Worm (Caenorhabditis elegans) whole organism, L1 larva: Measurements from ENCODE around the gene cest-9.2.

Experiments
- C16A3.4 ChIP-seq: fragments of 150-350 bp; optimal IDR thresholded peaks from 2 replicates; lab custom pipeline; 2014; ENCODE audit warnings: missing biosample characterization, missing genetic modification characterization
- C34B4.2 ChIP-seq: sonication (generic microtip); optimal IDR thresholded peaks from 2 replicates; lab custom pipeline; 2017; ENCODE audit warnings: mild to moderate bottlenecking, missing genetic modification characterization, missing compliant biosample characterization
- F16B12.6 ChIP-seq: fragments of 150-350 bp; optimal IDR thresholded peaks from 2 replicates; lab custom pipeline; 2014; ENCODE audit warnings: missing biosample characterization, missing genetic modification characterization
- Y116A8C.19 ChIP-seq: sonication (generic microtip); optimal IDR thresholded peaks from 2 replicates; lab custom pipeline; 2016; ENCODE audit warnings: missing compliant biosample characterization, missing genetic modification characterization, borderline replicate concordance
- alr-1 ChIP-seq: fragments of 200-800 bp; sonication (Bioruptor generic); optimal IDR thresholded peaks from 2 replicates; lab custom pipeline; 2018; ENCODE audit warnings: borderline replicate concordance, mild to moderate bottlenecking, missing genetic modification characterization, missing compliant biosample characterization
- aly-2 ChIP-seq: fragments of 150-350 bp; optimal IDR thresholded peaks from 2 replicates; lab custom pipeline; 2014; ENCODE audit warnings: missing biosample characterization, missing genetic modification characterization
- blmp-1 ChIP-seq: fragments of 150-350 bp; optimal IDR thresholded peaks from 2 replicates; lab custom pipeline; 2014; ENCODE audit warnings: missing biosample characterization, missing genetic modification characterization
- ceh-63 ChIP-seq: fragments of 200-800 bp; sonication (Bioruptor generic); optimal IDR thresholded peaks from 2 replicates; lab custom pipeline; 2018; ENCODE audit warnings: mild to moderate bottlenecking, missing genetic modification characterization, missing compliant biosample characterization
- ceh-8 ChIP-seq: fragments of 200-800 bp; sonication (Bioruptor generic); optimal IDR thresholded peaks from 2 replicates; lab custom pipeline; 2018; ENCODE audit warnings: mild to moderate bottlenecking, missing genetic modification characterization, moderate library complexity, missing compliant biosample characterization
- dsc-1 ChIP-seq: sonication (generic microtip); optimal IDR thresholded peaks from 2 replicates; lab custom pipeline; 2016; ENCODE audit warnings: mild to moderate bottlenecking, missing genetic modification characterization, missing compliant biosample characterization
- efl-1 ChIP-seq, 4 experiments: fragments of 150-350 bp; optimal IDR thresholded peaks in 3 of 4; peaks in 1 of 4; 1 replicate in 1 of 4; 2 replicates in 3 of 4; lab custom pipeline; 2014; ENCODE audit warnings: missing biosample characterization in 2 of 4, missing genetic modification characterization in 2 of 4, missing genetic modification reagents in 2 of 4
- egl-13 ChIP-seq: sonication (generic microtip); optimal IDR thresholded peaks from 2 replicates; lab custom pipeline; 2016; ENCODE audit warnings: missing genotype, missing genetic modification reagents, missing genetic modification characterization, missing compliant biosample characterization
- elt-2 ChIP-seq: sonication (generic microtip); optimal IDR thresholded peaks from 2 replicates; lab custom pipeline; 2016; ENCODE audit warnings: missing genetic modification characterization, mild to moderate bottlenecking, inconsistent platforms, missing compliant biosample characterization, missing genetic modification reagents
- elt-3 ChIP-seq, 6 experiments: fragments of 150-350 bp in 1 of 6; sonication (generic microtip); optimal IDR thresholded peaks; 2 replicates each; lab custom pipeline; 2017 to 2018; ENCODE audit warnings: missing biosample characterization in 6 of 6, missing genetic modification characterization in 6 of 6, inconsistent platforms in 1 of 6
- fkh-10 ChIP-seq: sonication (generic microtip); optimal IDR thresholded peaks from 2 replicates; lab custom pipeline; 2017; ENCODE audit warnings: missing biosample characterization, missing genetic modification reagents, missing genetic modification characterization
- fkh-8 ChIP-seq: sonication (generic microtip); optimal IDR thresholded peaks from 2 replicates; lab custom pipeline; 2016; ENCODE audit warnings: mild to moderate bottlenecking, missing genetic modification characterization, missing compliant biosample characterization
- grh-1 ChIP-seq: fragments of 200-800 bp; sonication (Bioruptor generic); IDR thresholded peaks from 2 replicates; pipeline ENCODE4 v1.3.6; 2022; ENCODE audit warnings: missing genetic modification reagents, missing genetic modification characterization, missing compliant biosample characterization
- hlh-4 ChIP-seq: sonication (generic microtip); optimal IDR thresholded peaks from 2 replicates; lab custom pipeline; 2016; ENCODE audit warnings: mild to moderate bottlenecking, missing genetic modification characterization, missing compliant biosample characterization
- hpl-2 ChIP-seq: fragments of 150-350 bp; optimal IDR thresholded peaks from 2 replicates; lab custom pipeline; 2014; ENCODE audit warnings: missing biosample characterization, missing genetic modification reagents, missing genetic modification characterization
- irx-1 ChIP-seq: sonication (generic microtip); optimal IDR thresholded peaks from 2 replicates; lab custom pipeline; 2016; ENCODE audit warnings: missing genetic modification characterization, missing compliant biosample characterization
- jun-1 ChIP-seq: fragments of 150-350 bp; optimal IDR thresholded peaks from 2 replicates; lab custom pipeline; 2014; ENCODE audit warnings: missing biosample characterization, missing genetic modification reagents, missing genetic modification characterization
- lin-13 ChIP-seq: fragments of 150-350 bp; optimal IDR thresholded peaks from 2 replicates; lab custom pipeline; 2014; ENCODE audit warnings: missing biosample characterization, missing genetic modification reagents, missing genetic modification characterization
- lin-14 ChIP-seq: fragments of 200-800 bp; sonication (Bioruptor generic); optimal IDR thresholded peaks from 2 replicates; lab custom pipeline; 2018; ENCODE audit warnings: mild to moderate bottlenecking, missing genetic modification characterization, moderate library complexity, missing compliant biosample characterization
- lsy-2 ChIP-seq, 2 experiments: fragments of 150-350 bp; optimal IDR thresholded peaks; 2 replicates each; lab custom pipeline; 2014; ENCODE audit warnings: missing biosample characterization in 2 of 2, missing genetic modification characterization in 2 of 2
- mdl-1 ChIP-seq, 2 experiments: fragments of 150-350 bp; optimal IDR thresholded peaks; 2 replicates each; lab custom pipeline; 2014 to 2017; ENCODE audit warnings: missing biosample characterization in 2 of 2, missing genetic modification characterization in 2 of 2, inconsistent platforms in 1 of 2
- mef-2 ChIP-seq: fragments of 150-350 bp; optimal IDR thresholded peaks from 2 replicates; lab custom pipeline; 2014; ENCODE audit warnings: missing biosample characterization, missing genetic modification characterization
- mep-1 ChIP-seq: fragments of 150-350 bp; optimal IDR thresholded peaks from 2 replicates; lab custom pipeline; 2014; ENCODE audit warnings: missing biosample characterization, missing genetic modification characterization
- nhr-12 ChIP-seq: sonication (generic microtip); optimal IDR thresholded peaks from 2 replicates; lab custom pipeline; 2017; ENCODE audit warnings: missing biosample characterization, missing genetic modification characterization
- nhr-19 ChIP-seq: fragments of 200-800 bp; sonication (Bioruptor generic); conservative IDR thresholded peaks from 2 replicates; pipeline ENCODE4 v1.3.6; 2022; ENCODE audit warnings: missing genetic modification characterization, missing compliant biosample characterization
- nhr-237 ChIP-seq: fragments of 150-350 bp; optimal IDR thresholded peaks from 2 replicates; lab custom pipeline; 2014; ENCODE audit warnings: missing biosample characterization, missing genetic modification characterization
- nhr-71 ChIP-seq: sonication (generic microtip); optimal IDR thresholded peaks from 2 replicates; lab custom pipeline; 2016; ENCODE audit warnings: mild to moderate bottlenecking, missing genetic modification characterization, moderate library complexity, missing compliant biosample characterization
- nhr-76 ChIP-seq: sonication (generic microtip); optimal IDR thresholded peaks from 2 replicates; lab custom pipeline; 2017; ENCODE audit warnings: missing biosample characterization, missing genetic modification characterization
- nhr-77 ChIP-seq: fragments of 150-350 bp; optimal IDR thresholded peaks from 2 replicates; lab custom pipeline; 2014; ENCODE audit warnings: missing biosample characterization, missing genetic modification characterization
- nhr-85 ChIP-seq: sonication (generic microtip); peaks from one replicate; lab custom pipeline; 2016; ENCODE audit warnings: missing genetic modification characterization, inconsistent platforms, missing compliant biosample characterization
- pag-3 ChIP-seq: sonication (generic microtip); optimal IDR thresholded peaks from 2 replicates; lab custom pipeline; 2017; ENCODE audit warnings: missing genetic modification characterization, mild to moderate bottlenecking, missing compliant biosample characterization, antibody characterized with exemption, borderline replicate concordance; ENCODE audit not compliant: insufficient read depth
- pqm-1 ChIP-seq: sonication (generic microtip); optimal IDR thresholded peaks from 3 replicates; lab custom pipeline; 2017; ENCODE audit warnings: missing biosample characterization, missing genetic modification characterization
- snpc-4 ChIP-seq: fragments of 150-350 bp; optimal IDR thresholded peaks from 2 replicates; lab custom pipeline; 2014; ENCODE audit warnings: missing biosample characterization, missing genetic modification characterization
- sptf-1 ChIP-seq: fragments of 150-350 bp; optimal IDR thresholded peaks from 2 replicates; lab custom pipeline; 2014; ENCODE audit warnings: missing biosample characterization, missing genetic modification characterization
- swsn-7 ChIP-seq: sonication (generic microtip); optimal IDR thresholded peaks from 2 replicates; lab custom pipeline; 2016; ENCODE audit warnings: missing genetic modification characterization, missing compliant biosample characterization
- tbx-2 ChIP-seq: sonication (generic microtip); optimal IDR thresholded peaks from 2 replicates; lab custom pipeline; 2016; ENCODE audit warnings: missing genetic modification characterization, missing compliant biosample characterization
- tlp-1 ChIP-seq: fragments of 150-350 bp; optimal IDR thresholded peaks from 2 replicates; lab custom pipeline; 2014; ENCODE audit warnings: missing biosample characterization, missing genetic modification characterization
- unc-62 ChIP-seq: fragments of 150-350 bp; optimal IDR thresholded peaks from 2 replicates; lab custom pipeline; 2014; ENCODE audit warnings: missing biosample characterization, missing genetic modification reagents, missing genetic modification characterization
- unc-98 ChIP-seq: fragments of 200-800 bp; sonication (Bioruptor generic); IDR thresholded peaks from 2 replicates; pipeline ENCODE4 v1.3.6; 2022; ENCODE audit warnings: missing genetic modification characterization, missing compliant biosample characterization
- vab-15 ChIP-seq: sonication (generic microtip); optimal IDR thresholded peaks from 2 replicates; lab custom pipeline; 2017; ENCODE audit warnings: missing genotype, mild to moderate bottlenecking, missing genetic modification characterization, missing compliant biosample characterization
- zip-4 ChIP-seq: fragments of 200-800 bp; sonication (Bioruptor generic); optimal IDR thresholded peaks from 2 replicates; lab custom pipeline; 2018; ENCODE audit warnings: mild to moderate bottlenecking, missing genetic modification characterization, moderate library complexity, missing compliant biosample characterization
- ztf-4 ChIP-seq: fragments of 150-350 bp; optimal IDR thresholded peaks from 2 replicates; lab custom pipeline; 2014; ENCODE audit warnings: missing biosample characterization, missing genetic modification characterization

cest-9.2 gene

DNA sequence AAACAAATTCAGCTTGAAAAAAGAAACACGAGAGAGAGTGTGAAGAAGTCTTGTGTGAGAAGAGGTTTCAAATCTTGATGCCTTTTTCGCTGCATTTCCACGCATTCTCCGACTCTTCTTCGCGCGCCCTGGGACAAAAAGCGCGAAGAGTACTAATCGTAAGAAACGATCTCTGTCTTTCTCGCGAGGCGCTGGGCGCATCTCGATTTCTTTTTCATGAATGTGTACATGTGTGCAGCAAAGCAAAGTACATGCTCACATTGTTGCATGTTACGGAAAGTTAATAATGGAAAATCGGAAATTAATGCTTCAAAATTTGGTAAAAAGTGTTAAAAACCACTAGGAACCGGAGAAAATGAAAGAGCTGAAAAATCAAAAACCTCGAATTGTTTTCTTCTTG, 44.4 kb upstream of the cest-9.2 start (continued):
- no peak for TF ChIP-seq nhr-237 (tag; lab: Kevin White, UChicago)
- no peak for TF ChIP-seq unc-62 (GFP tag; lab: Kevin White, UChicago)
- no peak for TF ChIP-seq tlp-1 (tag; lab: Kevin White, UChicago)
- TF ChIP-seq pag-3 (tag; lab: Kevin White, UChicago), result no peak
- TF ChIP-seq swsn-7 (tag; lab: Kevin White, UChicago), result no peak
- no peak for TF ChIP-seq elt-2
- TF ChIP-seq lsy-2 (tag; optimal IDR thresholded peaks at IDR 0.05; lab: Kevin White, UChicago), result peak in 1 of 2 experiments; percentile 19
- no peak for TF ChIP-seq ztf-4
- no peak for TF ChIP-seq nhr-12
- no peak for TF ChIP-seq elt-3 (tag; optimal IDR thresholded peaks at IDR 0.05; lab: Kevin White, UChicago)
- no peak for TF ChIP-seq sptf-1
- TF ChIP-seq ceh-63 (GFP tag; lab: Kevin White, UChicago), result no peak
- peak; percentile 42 for TF ChIP-seq fkh-10 (GFP tag; lab: Kevin White, UChicago)
- no peak for TF ChIP-seq aly-2 (tag; lab: Kevin White, UChicago)
- no peak for TF ChIP-seq nhr-19
- peak; percentile 21 for TF ChIP-seq nhr-71
- TF ChIP-seq ceh-8 (GFP tag; lab: Kevin White, UChicago), result no peak
- no peak for TF ChIP-seq nhr-76 (tag; lab: Kevin White, UChicago)
- TF ChIP-seq grh-1 (GFP tag; lab: Robert Waterston, UW), result no peak
- no peak for TF ChIP-seq hpl-2 (GFP tag; lab: Kevin White, UChicago)
- TF ChIP-seq Y116A8C.19 (tag; lab: Kevin White, UChicago), result no peak
- TF ChIP-seq C34B4.2 (tag; lab: Kevin White, UChicago), result no peak
- no peak for TF ChIP-seq hlh-4
- TF ChIP-seq jun-1, result no peak
- TF ChIP-seq blmp-1 (tag; lab: Kevin White, UChicago), result peak; percentile 48
- no peak for TF ChIP-seq nhr-77 (tag; lab: Kevin White, UChicago)
- TF ChIP-seq alr-1 (tag; lab: Kevin White, UChicago), result no peak
- no peak for TF ChIP-seq C16A3.4 (tag; lab: Kevin White, UChicago)

DNA sequence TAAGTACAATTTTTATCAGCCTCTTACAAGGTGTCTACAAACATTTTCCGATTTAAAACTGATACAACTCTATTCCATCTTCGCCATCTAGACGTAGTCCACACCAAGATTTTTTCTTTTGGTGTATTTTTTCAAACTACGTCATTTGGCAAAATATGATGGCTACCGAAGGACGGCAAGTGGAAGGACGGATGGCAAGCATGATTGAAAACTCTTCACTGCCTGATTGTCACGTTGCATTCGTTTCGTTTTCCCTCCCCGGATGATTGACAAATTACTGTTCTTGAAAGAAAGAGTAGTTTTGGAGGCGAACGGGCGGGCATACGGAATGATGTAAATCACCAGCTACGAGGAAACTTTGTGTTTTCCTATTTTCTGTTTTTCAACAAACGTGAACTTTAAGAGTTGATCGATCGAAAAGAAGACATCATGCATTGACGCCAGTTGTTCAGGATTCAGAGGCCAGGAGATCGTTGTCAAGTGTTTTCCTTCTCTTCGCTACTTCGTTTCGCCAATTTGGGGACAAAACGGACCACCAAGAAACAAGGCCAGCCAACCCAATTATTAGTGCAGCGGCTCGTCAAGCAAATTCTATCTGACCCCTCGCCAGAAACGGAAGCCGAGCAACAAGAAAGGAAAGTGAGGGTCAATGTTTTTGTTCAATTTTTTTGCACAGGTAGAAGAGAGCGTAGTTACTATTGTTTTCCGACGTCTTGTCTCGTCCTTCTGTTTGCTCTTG, 43.4 kb upstream of the cest-9.2 start:
- TF ChIP-seq elt-2 (no peak), ceh-8 (GFP tag; lab: Kevin White, UChicago) (no peak), F16B12.6 (no peak), mdl-1 (tag; optimal IDR thresholded peaks at IDR 0.05; lab: Kevin White, UChicago) (no peak), unc-98 (GFP tag; lab: Robert Waterston, UW) (no peak), irx-1 (no peak), C34B4.2 (tag; lab: Kevin White, UChicago) (no peak), zip-4 (GFP tag; lab: Kevin White, UChicago) (no peak), tbx-2 (tag; lab: Kevin White, UChicago) (no peak), efl-1 (optimal IDR thresholded peaks at IDR 0.05; lab: Kevin White, UChicago) (no peak), efl-1 (GFP tag; optimal IDR thresholded peaks at IDR 0.05 in 1 of 2; lab: Kevin White, UChicago) (no peak), dsc-1 (no peak), unc-62 (GFP tag; lab: Kevin White, UChicago) (no peak), mep-1 (tag; lab: Kevin White, UChicago) (no peak), ztf-4 (no peak), nhr-85 (peak; percentile 0), mef-2 (tag; lab: Kevin White, UChicago) (no peak), C16A3.4 (tag; lab: Kevin White, UChicago) (no peak), nhr-71 (no peak), hpl-2 (GFP tag; lab: Kevin White, UChicago) (no peak), hlh-4 (no peak), fkh-8 (tag; lab: Kevin White, UChicago) (no peak), vab-15 (peak; percentile 19), pqm-1 (tag; lab: Kevin White, UChicago) (no peak), snpc-4 (tag; lab: Kevin White, UChicago) (no peak), lin-14 (GFP tag; lab: Kevin White, UChicago) (peak; percentile 24), lin-13 (GFP tag; lab: Kevin White, UChicago) (no peak), egl-13 (tag; lab: Kevin White, UChicago) (no peak), blmp-1 (tag; lab: Kevin White, UChicago) (peak; percentile 15)
